Fruit fly (Drosophila melanogaster) whole organism, adult: ENCODE data around the gene capt.

Experiments
- CG11617 ChIP-seq: fragments of 200-800 bp; sonication (Bioruptor generic); optimal IDR thresholded peaks from 2 replicates; lab custom pipeline; 2017; ENCODE audit warnings: mild to moderate bottlenecking, missing biosample characterization, missing genetic modification reagents, missing genetic modification characterization
- CG12768 ChIP-seq: fragments of 200-800 bp; sonication (Bioruptor generic); optimal IDR thresholded peaks from 2 replicates; lab custom pipeline; 2017; ENCODE audit warnings: missing biosample characterization, missing genetic modification characterization, mild to moderate bottlenecking, moderate library complexity, missing genetic modification reagents
- CG14711 ChIP-seq: fragments of 200-800 bp; sonication (Bioruptor generic); optimal IDR thresholded peaks from 2 replicates; lab custom pipeline; 2018; ENCODE audit warnings: missing biosample characterization, mild to moderate bottlenecking, missing genetic modification characterization, moderate library complexity
- CG1620 ChIP-seq: fragments of 200-800 bp; sonication (Bioruptor generic); optimal IDR thresholded peaks from 2 replicates; lab custom pipeline; 2016; ENCODE audit warnings: missing biosample characterization, missing genetic modification characterization
- CG33017 ChIP-seq: fragments of 200-800 bp; sonication (Bioruptor generic); optimal IDR thresholded peaks from 2 replicates; lab custom pipeline; 2018; ENCODE audit warnings: missing biosample characterization, mild to moderate bottlenecking, missing genetic modification characterization, moderate library complexity
- CG5204 ChIP-seq: fragments of 200-800 bp; sonication (Bioruptor generic); optimal IDR thresholded peaks from 2 replicates; lab custom pipeline; 2016; ENCODE audit warnings: missing biosample characterization, missing genetic modification characterization
- CG7045 ChIP-seq: fragments of 200-800 bp; sonication (Bioruptor generic); optimal IDR thresholded peaks from 2 replicates; lab custom pipeline; 2017; ENCODE audit warnings: missing biosample characterization, mild to moderate bottlenecking, missing genetic modification characterization
- CG7101 ChIP-seq: fragments of 200-800 bp; sonication (Bioruptor generic); optimal IDR thresholded peaks from 2 replicates; lab custom pipeline; 2018; ENCODE audit warnings: missing biosample characterization, mild to moderate bottlenecking, missing genetic modification characterization, moderate library complexity
- Clk ChIP-seq: fragments of 200-800 bp; sonication (Bioruptor generic); optimal IDR thresholded peaks from 2 replicates; lab custom pipeline; 2017; ENCODE audit warnings: missing biosample characterization, missing genetic modification characterization
- Crg-1 ChIP-seq: fragments of 200-800 bp; sonication (Bioruptor generic); optimal IDR thresholded peaks from 2 replicates; lab custom pipeline; 2016; ENCODE audit warnings: missing biosample characterization, missing genetic modification characterization
- Hr96 ChIP-seq: fragments of 200-800 bp; sonication (Bioruptor generic); optimal IDR thresholded peaks from 2 replicates; lab custom pipeline; 2016; ENCODE audit warnings: missing biosample characterization, missing genetic modification characterization
- Mnt ChIP-seq: fragments of 200-800 bp; sonication (Bioruptor generic); optimal IDR thresholded peaks from 2 replicates; lab custom pipeline; 2016; ENCODE audit warnings: missing biosample characterization, mild to moderate bottlenecking, missing genetic modification characterization
- bab1 ChIP-seq: fragments of 200-800 bp; sonication (Bioruptor generic); optimal IDR thresholded peaks from 3 replicates; lab custom pipeline; 2019; ENCODE audit warnings: missing biosample characterization, mild to moderate bottlenecking, missing genetic modification characterization, moderate library complexity
- cic ChIP-seq: fragments of 200-800 bp; sonication (Bioruptor generic); optimal IDR thresholded peaks from 2 replicates; lab custom pipeline; 2017; ENCODE audit warnings: missing biosample characterization, mild to moderate bottlenecking, missing genetic modification characterization, moderate library complexity
- cnc ChIP-seq, 2 experiments: fragments of >200 bp; optimal IDR thresholded peaks; 2 replicates each; lab custom pipeline; 2017
- kay ChIP-seq: fragments of 200-800 bp; sonication (Bioruptor generic); peaks from one replicate; lab custom pipeline; 2016; ENCODE audit warnings: missing biosample characterization, missing genetic modification characterization, borderline replicate concordance
- ovo ChIP-seq: fragments of 200-800 bp; sonication (Bioruptor generic); optimal IDR thresholded peaks from 2 replicates; lab custom pipeline; 2016; ENCODE audit warnings: missing biosample characterization, missing genetic modification characterization
- pad ChIP-seq: fragments of 200-800 bp; sonication (Bioruptor generic); optimal IDR thresholded peaks from 3 replicates; lab custom pipeline; 2017; ENCODE audit warnings: missing biosample characterization, missing genetic modification characterization, mild to moderate bottlenecking, moderate library complexity, missing genetic modification reagents
- tj ChIP-seq: fragments of 200-800 bp; sonication (Bioruptor generic); optimal IDR thresholded peaks from 3 replicates; lab custom pipeline; 2017; ENCODE audit warnings: missing biosample characterization, mild to moderate bottlenecking, missing genetic modification characterization, moderate library complexity
- toe ChIP-seq: fragments of 200-800 bp; sonication (Bioruptor generic); optimal IDR thresholded peaks from 2 replicates; lab custom pipeline; 2016; ENCODE audit warnings: missing biosample characterization, missing genetic modification characterization

The capt gene

DNA sequence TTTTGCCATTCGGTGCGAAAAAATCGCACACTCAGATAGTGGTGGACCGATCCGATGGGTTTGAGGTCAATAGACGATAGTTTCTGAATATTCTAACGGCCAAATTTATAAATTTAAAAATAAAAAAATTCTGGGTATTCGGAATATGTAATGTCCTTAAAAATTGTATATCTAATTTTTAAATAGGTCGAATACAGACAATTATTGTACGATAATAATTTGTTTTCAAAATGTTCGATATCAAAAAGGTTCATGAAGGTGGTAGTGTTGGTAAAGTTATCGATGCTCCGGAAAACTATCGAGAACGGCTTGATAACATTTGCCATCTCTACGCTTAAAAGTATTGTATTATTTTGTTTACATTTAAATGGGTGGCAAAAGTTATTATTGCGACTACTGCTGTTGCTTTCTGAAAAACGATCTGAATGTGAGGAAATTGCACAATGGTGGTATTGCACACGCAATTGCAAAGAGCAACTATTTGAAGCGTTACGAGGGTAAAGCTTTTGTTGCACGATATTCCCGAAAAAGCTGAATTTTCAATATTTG lies 11.9 kb upstream of the capt start, which contains the start of the genes CG31922 and Plap:
Gene CG31922 (plus strand): TSS at position 315 of the 549 bp plus-strand sequence.
Gene Plap (minus strand): TSS at position 499 of the 549 bp plus-strand sequence.
- TF ChIP-seq CG14711 (tag; lab: Kevin White, UChicago) (peak; percentile 56), CG1620 (GFP tag; lab: Kevin White, UChicago) (peak; percentile 90), Mnt (GFP tag; lab: Kevin White, UChicago) (peak; percentile 77), pad (GFP tag; lab: Kevin White, UChicago) (peak; percentile 62), CG12768 (peak; percentile 80), CG7101 (peak; percentile 78), CG7045 (GFP tag; lab: Kevin White, UChicago) (peak; percentile 66), ovo (GFP tag; lab: Kevin White, UChicago) (peak; percentile 74), kay (GFP tag; lab: Kevin White, UChicago) (no peak), cnc (optimal IDR thresholded peaks at IDR 0.05; lab: Kevin White, UChicago) (no peak), Clk (GFP tag; lab: Kevin White, UChicago) (peak; percentile 53), tj (peak; percentile 89), bab1 (GFP tag; lab: Kevin White, UChicago) (peak; percentile 69), CG5204 (GFP tag; lab: Kevin White, UChicago) (no peak), Hr96 (peak; percentile 80), CG33017 (tag; lab: Kevin White, UChicago) (peak; percentile 65), cic (GFP tag; lab: Kevin White, UChicago) (peak; percentile 92), CG11617 (GFP tag; lab: Kevin White, UChicago) (peak; percentile 79), toe (GFP tag; lab: Kevin White, UChicago) (peak; percentile 92), Crg-1 (GFP tag; lab: Kevin White, UChicago) (peak; percentile 77)

DNA sequence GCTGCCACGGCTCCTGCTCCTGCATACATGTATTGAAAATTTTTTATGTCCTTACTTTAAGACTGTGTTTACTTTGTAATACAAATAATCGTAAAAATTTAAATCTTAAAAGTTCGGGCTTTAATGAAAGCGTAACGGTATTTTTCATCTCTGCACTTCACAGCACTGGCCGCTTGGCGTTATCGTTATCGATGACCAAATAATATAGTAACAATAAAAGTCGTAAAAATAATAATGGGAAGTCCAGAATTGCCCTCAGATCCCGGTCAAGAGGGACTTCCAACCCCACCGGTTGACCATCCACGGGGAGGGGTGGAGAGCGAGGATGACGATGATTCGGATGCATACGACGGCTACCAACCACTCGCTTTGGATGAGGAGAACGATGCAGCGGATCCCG lies 8.3 kb upstream of the capt start, which contains the start of gene CG14341:
Gene CG14341 (plus strand): TSS at position 181 of the 400 bp plus-strand sequence.
- TF ChIP-seq CG11617 (GFP tag; lab: Kevin White, UChicago), result no peak
- no peak for TF ChIP-seq CG1620 (GFP tag; lab: Kevin White, UChicago)
- no peak for TF ChIP-seq CG7101

DNA sequence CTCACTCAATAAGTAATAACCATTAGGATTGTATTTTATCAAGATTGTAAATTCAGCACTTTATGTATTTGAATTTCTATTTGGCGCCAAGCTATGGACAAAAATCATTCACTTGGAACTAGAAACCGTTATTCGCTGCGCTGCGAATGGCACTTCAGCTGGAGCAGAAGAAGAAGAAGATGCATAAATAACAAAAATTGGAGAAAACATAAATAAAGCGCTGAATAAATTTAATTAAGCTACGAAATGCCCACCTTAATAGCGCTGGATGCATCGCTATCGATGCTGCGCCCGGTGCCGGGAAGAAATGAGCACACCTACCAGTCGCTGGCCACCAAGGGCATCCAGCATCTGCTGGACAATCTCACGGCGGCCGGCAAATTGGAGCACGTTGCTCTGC lies 6.2 kb upstream of the capt start, which contains the start of gene IntS14:
Gene IntS14 (plus strand): TSS at position 150 of the 400 bp plus-strand sequence.
- no peak for TF ChIP-seq CG5204 (GFP tag; lab: Kevin White, UChicago)
- TF ChIP-seq bab1 (GFP tag; lab: Kevin White, UChicago), result peak; percentile 13
- TF ChIP-seq ovo (GFP tag; lab: Kevin White, UChicago), result peak; percentile 92
- TF ChIP-seq Clk (GFP tag; lab: Kevin White, UChicago), result no peak
- peak; percentile 88 for TF ChIP-seq tj
- TF ChIP-seq CG33017 (tag; lab: Kevin White, UChicago), result no peak
- no peak for TF ChIP-seq CG11617 (GFP tag; lab: Kevin White, UChicago)

DNA sequence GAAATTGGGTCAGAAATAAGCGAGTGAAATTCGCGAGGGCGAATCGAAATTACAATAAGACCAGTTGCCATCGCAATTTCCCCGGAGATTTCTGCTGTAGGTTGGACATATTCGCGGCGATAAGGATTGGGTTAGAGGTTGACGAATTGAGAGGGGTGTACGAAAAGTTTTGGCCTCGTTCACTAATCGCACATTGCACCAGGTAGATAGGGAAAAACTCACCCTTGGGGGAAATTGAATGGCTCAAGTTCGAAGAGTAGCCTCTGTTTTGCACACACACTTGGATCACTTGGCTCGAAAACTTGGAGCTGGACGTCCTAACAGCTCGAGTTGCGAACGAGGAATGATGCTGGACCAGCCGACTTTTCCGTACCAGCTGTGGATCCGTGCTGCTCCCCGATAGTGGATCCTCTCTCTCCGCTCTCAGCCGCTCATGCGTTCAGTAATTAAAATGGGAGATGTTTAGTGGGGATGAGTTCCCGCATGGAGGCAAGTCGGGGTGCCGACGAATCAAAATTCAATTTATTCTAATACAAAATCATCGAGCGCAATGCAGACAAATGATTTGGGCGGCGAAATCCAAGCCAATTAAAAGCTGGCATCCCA lies 5.6 kb upstream of the capt start, which contains the start of gene CG5080:
Gene CG5080 (minus strand): TSS at position 349 of the 606 bp plus-strand sequence.
- TF ChIP-seq cic (GFP tag; lab: Kevin White, UChicago), result no peak
- TF ChIP-seq pad (GFP tag; lab: Kevin White, UChicago), result no peak
- no peak for TF ChIP-seq CG14711 (tag; lab: Kevin White, UChicago)
- no peak for TF ChIP-seq Clk (GFP tag; lab: Kevin White, UChicago)
- no peak for TF ChIP-seq CG12768
- TF ChIP-seq CG1620 (GFP tag; lab: Kevin White, UChicago), result no peak
- no peak for TF ChIP-seq kay (GFP tag; lab: Kevin White, UChicago)
- no peak for TF ChIP-seq CG33017 (tag; lab: Kevin White, UChicago)
- no peak for TF ChIP-seq tj
- no peak for TF ChIP-seq ovo (GFP tag; lab: Kevin White, UChicago)
- TF ChIP-seq CG7045 (GFP tag; lab: Kevin White, UChicago), result no peak
- no peak for TF ChIP-seq CG11617 (GFP tag; lab: Kevin White, UChicago)
- TF ChIP-seq cnc (optimal IDR thresholded peaks at IDR 0.05; lab: Kevin White, UChicago), result no peak
- no peak for TF ChIP-seq Crg-1 (GFP tag; lab: Kevin White, UChicago)
- no peak for TF ChIP-seq CG7101
- no peak for TF ChIP-seq Mnt (GFP tag; lab: Kevin White, UChicago)
- no peak for TF ChIP-seq CG5204 (GFP tag; lab: Kevin White, UChicago)
- no peak for TF ChIP-seq toe (GFP tag; lab: Kevin White, UChicago)
- TF ChIP-seq bab1 (GFP tag; lab: Kevin White, UChicago), result no peak
- no peak for TF ChIP-seq Hr96

- no peak for TF ChIP-seq cic (GFP tag; lab: Kevin White, UChicago)
- no peak for TF ChIP-seq Hr96
- TF ChIP-seq CG33017 (tag; lab: Kevin White, UChicago), result no peak
- no peak for TF ChIP-seq Clk (GFP tag; lab: Kevin White, UChicago)
Measured at dm6 chr2L:1158519-1159319, 657 bp upstream of the capt start, which contains the start of gene Tango14. Gene Tango14 (plus strand): TSS chr2L:1158661.
